Worm (Caenorhabditis elegans): ENCODE measurements around the gene C38H2.3.
A peak's percentile ranks its signal among the peaks of the same experiment; 100 is the strongest.

The C38H2.3 gene

DNA sequence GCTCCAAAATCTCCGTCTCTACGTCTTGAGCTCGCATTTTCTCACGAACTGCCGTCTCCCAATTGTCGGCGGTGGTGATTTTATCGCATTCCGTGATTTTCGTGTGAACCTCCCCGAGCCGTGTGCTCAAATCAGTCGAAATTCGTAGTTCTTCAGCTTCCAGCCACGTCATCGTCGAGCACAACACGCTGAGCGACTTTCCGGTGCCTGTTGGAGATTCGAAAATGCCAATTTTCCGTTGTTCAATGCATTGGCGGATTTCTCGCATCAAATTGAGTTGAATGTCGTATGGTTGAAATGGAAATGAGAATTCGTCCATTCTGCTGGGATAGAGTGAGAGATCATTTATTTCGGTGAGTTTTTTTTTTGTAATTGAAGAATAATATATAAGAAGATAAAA is 18.5 kb upstream of the C38H2.3 start, which contains the start of the genes M03C11.3 and chl-1:
TSS of gene M03C11.3 (plus strand) at position 153 of the 400 bp plus-strand sequence.
TSS of gene chl-1 (minus strand) at position 323 of the 400 bp plus-strand sequence.
- TF ChIP-seq skn-1 (tag; optimal IDR thresholded peaks at IDR 0.05) (no peak), zag-1 (tag; optimal IDR thresholded peaks at IDR 0.05) (no peak), ztf-4 (tag; optimal IDR thresholded peaks at IDR 0.05) (no peak), C34F6.9 (tag; optimal IDR thresholded peaks at IDR 0.05) (no peak), ZK546.5 (tag; optimal IDR thresholded peaks at IDR 0.05) (no peak), nhr-25 (tag; optimal IDR thresholded peaks at IDR 0.05) (no peak), nhr-11 (tag; optimal IDR thresholded peaks at IDR 0.05) (no peak), sem-4 (tag; optimal IDR thresholded peaks at IDR 0.05) (no peak), elt-1 (tag; optimal IDR thresholded peaks at IDR 0.05) (no peak), nhr-10 (tag; optimal IDR thresholded peaks at IDR 0.05) (no peak), nhr-21 (tag; optimal IDR thresholded peaks at IDR 0.05) (no peak), unc-55 (GFP tag; optimal IDR thresholded peaks at IDR 0.05) (no peak), nhr-77 (tag; optimal IDR thresholded peaks at IDR 0.05) (no peak), elt-3 (tag; optimal IDR thresholded peaks at IDR 0.05) (no peak), ceh-82 (tag; optimal IDR thresholded peaks at IDR 0.05) (no peak), nhr-237 (tag; optimal IDR thresholded peaks at IDR 0.05) (no peak), egl-27 (tag; optimal IDR thresholded peaks at IDR 0.05) (no peak), snpc-4 (tag; optimal IDR thresholded peaks at IDR 0.05) (no peak)

DNA sequence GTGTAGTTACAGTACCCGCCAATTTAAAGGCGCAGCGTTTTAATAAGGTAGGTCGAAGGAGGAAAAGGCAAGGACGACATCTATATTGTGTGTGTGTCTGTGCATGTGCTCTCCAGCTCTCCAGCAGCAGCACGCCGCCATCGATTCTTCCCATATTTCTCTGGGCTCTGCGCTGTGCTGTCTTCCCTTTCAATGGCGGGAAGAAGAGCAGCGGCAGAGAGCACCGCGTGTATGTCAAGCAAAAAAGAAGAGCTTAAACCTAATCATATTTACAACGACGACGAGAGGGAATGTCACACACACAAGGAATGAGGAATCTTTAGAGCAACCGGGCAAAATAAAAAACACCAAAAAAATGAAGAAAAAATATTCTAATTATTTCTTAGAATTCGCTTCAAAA is 12.5 kb upstream of the C38H2.3 start:
- no peak for TF ChIP-seq ceh-16 (tag; optimal IDR thresholded peaks at IDR 0.05)
- TF ChIP-seq C34F6.9 (tag; optimal IDR thresholded peaks at IDR 0.05): peak; percentile 45
- no peak for TF ChIP-seq aly-2 (tag; optimal IDR thresholded peaks at IDR 0.05)
- no peak for TF ChIP-seq unc-39 (tag; optimal IDR thresholded peaks at IDR 0.05)
- TF ChIP-seq egl-27 (tag; optimal IDR thresholded peaks at IDR 0.05): no peak
- no peak for TF ChIP-seq fos-1 (tag; optimal IDR thresholded peaks at IDR 0.05)
- TF ChIP-seq lin-13 (GFP tag; optimal IDR thresholded peaks at IDR 0.05): no peak
- TF ChIP-seq gmeb-1 (tag; optimal IDR thresholded peaks at IDR 0.05): no peak
- TF ChIP-seq ztf-1 (GFP tag; conservative IDR thresholded peaks at IDR 0.05): no peak
- TF ChIP-seq alr-1 (tag; optimal IDR thresholded peaks at IDR 0.05): no peak
- TF ChIP-seq mab-5 (tag; optimal IDR thresholded peaks at IDR 0.05): no peak
- TF ChIP-seq unc-55 (GFP tag; optimal IDR thresholded peaks at IDR 0.05): peak; percentile 39
- TF ChIP-seq sma-3 (GFP tag; optimal IDR thresholded peaks at IDR 0.05): no peak
- no peak for TF ChIP-seq elt-3 (tag; optimal IDR thresholded peaks at IDR 0.05)
- no peak for TF ChIP-seq nhr-6 (tag; optimal IDR thresholded peaks at IDR 0.05)
- TF ChIP-seq nhr-23 (tag; optimal IDR thresholded peaks at IDR 0.05): no peak
- no peak for TF ChIP-seq mdl-1 (tag; optimal IDR thresholded peaks at IDR 0.05)
- no peak for TF ChIP-seq nhr-237 (tag; optimal IDR thresholded peaks at IDR 0.05)
- TF ChIP-seq ztf-4 (tag; optimal IDR thresholded peaks at IDR 0.05): no peak
- peak; percentile 25 for TF ChIP-seq lin-11 (tag; optimal IDR thresholded peaks at IDR 0.05)
- no peak for TF ChIP-seq snpc-4 (tag; optimal IDR thresholded peaks at IDR 0.05)
- no peak for TF ChIP-seq nhr-10 (tag; optimal IDR thresholded peaks at IDR 0.05)
- TF ChIP-seq skn-1 (tag; optimal IDR thresholded peaks at IDR 0.05): no peak
- no peak for TF ChIP-seq sem-4 (tag; optimal IDR thresholded peaks at IDR 0.05)
- no peak for TF ChIP-seq dmd-4 (tag; optimal IDR thresholded peaks at IDR 0.05)
- TF ChIP-seq nhr-12 (tag; optimal IDR thresholded peaks at IDR 0.05): no peak
- peak; percentile 71 for TF ChIP-seq zag-1 (tag; optimal IDR thresholded peaks at IDR 0.05)
- no peak for TF ChIP-seq ama-1 (optimal IDR thresholded peaks at IDR 0.05)
- TF ChIP-seq lsy-2 (tag; optimal IDR thresholded peaks at IDR 0.05): peak in 1 of 2 experiments; percentile 53
- TF ChIP-seq R02D3.7 (tag; optimal IDR thresholded peaks at IDR 0.05): no peak
- no peak for TF ChIP-seq peb-1 (tag; optimal IDR thresholded peaks at IDR 0.05)
- TF ChIP-seq crh-2 (tag; optimal IDR thresholded peaks at IDR 0.05): peak; percentile 26
- TF ChIP-seq blmp-1 (tag; optimal IDR thresholded peaks at IDR 0.05; ENCODE audit: insufficient read depth): no peak
- no peak for TF ChIP-seq lin-39 (tag; optimal IDR thresholded peaks at IDR 0.05)
- TF ChIP-seq mbf-1 (tag; optimal IDR thresholded peaks at IDR 0.05): no peak
- TF ChIP-seq ZK546.5 (tag; optimal IDR thresholded peaks at IDR 0.05): no peak
- TF ChIP-seq ztf-11 (tag; optimal IDR thresholded peaks at IDR 0.05): no peak
- no peak for TF ChIP-seq unc-62 (GFP tag; optimal IDR thresholded peaks at IDR 0.05)
- TF ChIP-seq F13H6.1 (tag; optimal IDR thresholded peaks at IDR 0.05): no peak
- no peak for TF ChIP-seq sma-9 (GFP tag; optimal IDR thresholded peaks at IDR 0.05)
- TF ChIP-seq sma-9 (tag; optimal IDR thresholded peaks at IDR 0.05): no peak
- TF ChIP-seq Y55F3AM.14 (GFP tag; optimal IDR thresholded peaks at IDR 0.05): no peak
- TF ChIP-seq nhr-77 (tag; optimal IDR thresholded peaks at IDR 0.05): no peak
- TF ChIP-seq nhr-21 (tag; optimal IDR thresholded peaks at IDR 0.05): no peak
- TF ChIP-seq nhr-11 (tag; optimal IDR thresholded peaks at IDR 0.05): no peak
- no peak for TF ChIP-seq ceh-82 (tag; optimal IDR thresholded peaks at IDR 0.05)
- no peak for TF ChIP-seq nhr-25 (tag; optimal IDR thresholded peaks at IDR 0.05)
- peak; percentile 47 for TF ChIP-seq nhr-129 (tag; optimal IDR thresholded peaks at IDR 0.05)
- TF ChIP-seq elt-1 (tag; optimal IDR thresholded peaks at IDR 0.05): no peak

Measured in whole organism, L2 larva.